Worm (Caenorhabditis elegans) whole organism, L3 larva: Measurements from ENCODE around the gene R74.8.

ENCODE experiments used
- R02D3.7 ChIP-seq: fragments of 150-350 bp; optimal IDR thresholded peaks from 2 replicates; lab custom pipeline; 2014; ENCODE audit warnings: missing biosample characterization, missing genetic modification characterization
- ZK546.5 ChIP-seq: sonication (generic microtip); optimal IDR thresholded peaks from 2 replicates; lab custom pipeline; 2017; ENCODE audit warnings: missing biosample characterization, missing genetic modification characterization
- aly-2 ChIP-seq: fragments of 150-350 bp; optimal IDR thresholded peaks from 2 replicates; lab custom pipeline; 2014; ENCODE audit warnings: missing biosample characterization, missing genetic modification characterization
- ama-1 ChIP-seq: fragments of 150-350 bp; optimal IDR thresholded peaks from 2 replicates; lab custom pipeline; 2018
- ceh-16 ChIP-seq: sonication (generic microtip); optimal IDR thresholded peaks from 2 replicates; lab custom pipeline; 2017; ENCODE audit warnings: missing biosample characterization, missing genetic modification characterization
- ceh-28 ChIP-seq: fragments of 150-350 bp; optimal IDR thresholded peaks from 2 replicates; lab custom pipeline; 2014; ENCODE audit warnings: missing biosample characterization, missing genetic modification reagents, missing genetic modification characterization
- ceh-82 ChIP-seq: fragments of 150-350 bp; optimal IDR thresholded peaks from 2 replicates; lab custom pipeline; 2014; ENCODE audit warnings: missing biosample characterization, missing genetic modification characterization
- ceh-9 ChIP-seq: sonication (generic microtip); optimal IDR thresholded peaks from 2 replicates; lab custom pipeline; 2018; ENCODE audit warnings: missing biosample characterization, missing genetic modification characterization
- daf-12 ChIP-seq: fragments of 150-350 bp; optimal IDR thresholded peaks from 2 replicates; lab custom pipeline; 2014; ENCODE audit warnings: missing biosample characterization, missing genetic modification reagents, missing genetic modification characterization
- egl-27 ChIP-seq: sonication (generic microtip); optimal IDR thresholded peaks from 4 replicates; lab custom pipeline; 2017; ENCODE audit warnings: missing biosample characterization, missing genetic modification reagents, missing genetic modification characterization
- egl-5 ChIP-seq: fragments of 150-350 bp; optimal IDR thresholded peaks from 2 replicates; lab custom pipeline; 2017; ENCODE audit warnings: missing biosample characterization, missing genetic modification reagents, missing genetic modification characterization, inconsistent platforms
- elt-1 ChIP-seq: fragments of 150-350 bp; optimal IDR thresholded peaks from 2 replicates; lab custom pipeline; 2014; ENCODE audit warnings: missing biosample characterization, missing genetic modification characterization
- elt-2 ChIP-seq: sonication (generic microtip); optimal IDR thresholded peaks from 2 replicates; lab custom pipeline; 2016; ENCODE audit warnings: missing genetic modification reagents, mild to moderate bottlenecking, missing genetic modification characterization, missing compliant biosample characterization
- elt-3 ChIP-seq, 3 experiments: fragments of 150-350 bp in 1 of 3; sonication (generic microtip) in 2 of 3; optimal IDR thresholded peaks; 2 replicates in 2 of 3; 4 replicates in 1 of 3; lab custom pipeline; 2014 to 2017; ENCODE audit warnings: missing biosample characterization in 3 of 3, missing genetic modification characterization in 3 of 3
- eor-1 ChIP-seq, 2 experiments: fragments of 150-350 bp; optimal IDR thresholded peaks; 2 replicates each; lab custom pipeline; 2014 to 2018; ENCODE audit warnings: missing biosample characterization in 2 of 2, missing genetic modification characterization in 2 of 2
- fkh-10 ChIP-seq: sonication (generic microtip); optimal IDR thresholded peaks from 2 replicates; lab custom pipeline; 2017; ENCODE audit warnings: missing biosample characterization, missing genetic modification reagents, missing genetic modification characterization
- fkh-2 ChIP-seq: fragments of 150-350 bp; optimal IDR thresholded peaks from 2 replicates; lab custom pipeline; 2014; ENCODE audit warnings: missing biosample characterization, missing genetic modification reagents, missing genetic modification characterization
- fos-1 ChIP-seq: fragments of 150-350 bp; optimal IDR thresholded peaks from 2 replicates; lab custom pipeline; 2014; ENCODE audit warnings: missing biosample characterization, missing genetic modification characterization
- hmg-11 ChIP-seq: sonication (generic microtip); optimal IDR thresholded peaks from 2 replicates; lab custom pipeline; 2016; ENCODE audit warnings: missing genetic modification characterization, missing compliant biosample characterization
- jun-1 ChIP-seq: fragments of 150-350 bp; optimal IDR thresholded peaks from 2 replicates; lab custom pipeline; 2014; ENCODE audit warnings: missing biosample characterization, missing genetic modification reagents, missing genetic modification characterization
- lin-15B ChIP-seq: fragments of 150-350 bp; optimal IDR thresholded peaks from 2 replicates; lab custom pipeline; 2014; ENCODE audit warnings: missing biosample characterization, missing genetic modification characterization
- lin-39 ChIP-seq: fragments of 150-350 bp; optimal IDR thresholded peaks from 2 replicates; lab custom pipeline; 2018; ENCODE audit warnings: missing biosample characterization, missing genetic modification reagents, missing genetic modification characterization
- lsy-12 ChIP-seq: sonication (generic microtip); optimal IDR thresholded peaks from 2 replicates; lab custom pipeline; 2016; ENCODE audit warnings: mild to moderate bottlenecking, missing genetic modification characterization, missing compliant biosample characterization
- mdl-1 ChIP-seq: fragments of 150-350 bp; optimal IDR thresholded peaks from 2 replicates; lab custom pipeline; 2014; ENCODE audit warnings: missing biosample characterization, missing genetic modification characterization
- mml-1 ChIP-seq: fragments of 150-350 bp; sonication (generic microtip); optimal IDR thresholded peaks from 3 replicates; lab custom pipeline; 2014; ENCODE audit warnings: missing biosample characterization, missing genetic modification characterization
- nfya-1 ChIP-seq: sonication (generic microtip); optimal IDR thresholded peaks from 2 replicates; lab custom pipeline; 2017; ENCODE audit warnings: missing genetic modification characterization, mild to moderate bottlenecking, missing compliant biosample characterization, antibody characterized with exemption, moderate library complexity; ENCODE audit not compliant: insufficient read depth
- nhr-11 ChIP-seq: fragments of 150-350 bp; optimal IDR thresholded peaks from 2 replicates; lab custom pipeline; 2014; ENCODE audit warnings: missing biosample characterization, missing genetic modification characterization
- nhr-12 ChIP-seq: fragments of 150-350 bp; optimal IDR thresholded peaks from 2 replicates; lab custom pipeline; 2014; ENCODE audit warnings: missing biosample characterization, missing genetic modification characterization
- nhr-23 ChIP-seq: fragments of 150-350 bp; optimal IDR thresholded peaks from 2 replicates; lab custom pipeline; 2014; ENCODE audit warnings: missing biosample characterization, missing genetic modification reagents, missing genetic modification characterization
- nhr-237 ChIP-seq: fragments of 150-350 bp; optimal IDR thresholded peaks from 2 replicates; lab custom pipeline; 2014; ENCODE audit warnings: missing biosample characterization, missing genetic modification characterization
- nhr-25 ChIP-seq: sonication (generic microtip); optimal IDR thresholded peaks from 2 replicates; lab custom pipeline; 2017; ENCODE audit warnings: missing biosample characterization, missing genetic modification characterization
- nhr-28 ChIP-seq: fragments of 150-350 bp; optimal IDR thresholded peaks from 2 replicates; lab custom pipeline; 2014; ENCODE audit warnings: missing biosample characterization, missing genetic modification characterization
- nhr-43 ChIP-seq: sonication (generic microtip); optimal IDR thresholded peaks from 2 replicates; lab custom pipeline; 2016; ENCODE audit warnings: mild to moderate bottlenecking, missing genetic modification characterization, missing compliant biosample characterization; ENCODE audit not compliant: poor library complexity, severe bottlenecking
- nhr-67 ChIP-seq: fragments of 150-350 bp; optimal IDR thresholded peaks from 2 replicates; lab custom pipeline; 2014; ENCODE audit warnings: missing biosample characterization, missing genetic modification characterization
- nhr-76 ChIP-seq: fragments of 150-350 bp; sonication (generic microtip); optimal IDR thresholded peaks from 5 replicates; lab custom pipeline; 2014; ENCODE audit warnings: missing biosample characterization, missing genetic modification characterization
- nhr-77 ChIP-seq: fragments of 150-350 bp; optimal IDR thresholded peaks from 2 replicates; lab custom pipeline; 2014; ENCODE audit warnings: missing biosample characterization, missing genetic modification characterization
- pha-4 ChIP-seq: fragments of 150-350 bp; optimal IDR thresholded peaks from 2 replicates; lab custom pipeline; 2014; ENCODE audit warnings: missing biosample characterization, missing genetic modification reagents, missing genetic modification characterization
- pqm-1 ChIP-seq: fragments of 150-350 bp; optimal IDR thresholded peaks from 2 replicates; lab custom pipeline; 2017; ENCODE audit warnings: missing biosample characterization, missing genetic modification characterization, inconsistent platforms
- sea-2 ChIP-seq: fragments of 150-350 bp; sonication (generic microtip); optimal IDR thresholded peaks from 4 replicates; lab custom pipeline; 2014; ENCODE audit warnings: missing biosample characterization, missing genetic modification reagents, missing genetic modification characterization
- skn-1 ChIP-seq: fragments of 150-350 bp; optimal IDR thresholded peaks from 2 replicates; lab custom pipeline; 2014; ENCODE audit warnings: missing biosample characterization, missing genetic modification characterization
- snpc-4 ChIP-seq: fragments of 150-350 bp; optimal IDR thresholded peaks from 2 replicates; lab custom pipeline; 2014; ENCODE audit warnings: missing biosample characterization, missing genetic modification characterization
- tbx-2 ChIP-seq: sonication (generic microtip); optimal IDR thresholded peaks from 2 replicates; lab custom pipeline; 2016; ENCODE audit warnings: mild to moderate bottlenecking, missing genetic modification characterization, missing compliant biosample characterization
- unc-39 ChIP-seq: sonication (generic microtip); optimal IDR thresholded peaks from 4 replicates; lab custom pipeline; 2017; ENCODE audit warnings: missing biosample characterization, missing genetic modification characterization
- unc-62 ChIP-seq: fragments of 150-350 bp; sonication (generic microtip); optimal IDR thresholded peaks from 4 replicates; lab custom pipeline; 2014; ENCODE audit warnings: missing biosample characterization, missing genetic modification reagents, missing genetic modification characterization
- zag-1 ChIP-seq: fragments of 150-350 bp; optimal IDR thresholded peaks from 2 replicates; lab custom pipeline; 2014; ENCODE audit warnings: missing biosample characterization, missing genetic modification characterization
- ztf-11 ChIP-seq: fragments of 150-350 bp; optimal IDR thresholded peaks from 2 replicates; lab custom pipeline; 2014; ENCODE audit warnings: missing biosample characterization, missing genetic modification characterization
- ztf-4 ChIP-seq: fragments of 150-350 bp; optimal IDR thresholded peaks from 2 replicates; lab custom pipeline; 2014; ENCODE audit warnings: missing biosample characterization, missing genetic modification characterization

Gene R74.8

ce11 chrIII:4193659-4194103 lies 12.4 kb upstream of the R74.8 start, which contains the start of gene xbp-1:
xbp-1 (plus strand) TSS chrIII:4193809.
- TF ChIP-seq pqm-1, result peak; percentile 97
- no peak for TF ChIP-seq ceh-16
- TF ChIP-seq elt-1 (tag; lab: Kevin White, UChicago), result no peak
- TF ChIP-seq nfya-1, result peak; percentile 94
- peak; percentile 64 for TF ChIP-seq R02D3.7 (tag; lab: Kevin White, UChicago)
- peak; percentile 76 for TF ChIP-seq snpc-4 (tag; lab: Kevin White, UChicago)
- peak; percentile 16 for TF ChIP-seq tbx-2 (tag; lab: Kevin White, UChicago)
- peak; percentile 66 for TF ChIP-seq fkh-10 (GFP tag; lab: Kevin White, UChicago)
- peak; percentile 75 for TF ChIP-seq ceh-28
- TF ChIP-seq jun-1 (tag; lab: Kevin White, UChicago), result peak; percentile 96
- TF ChIP-seq elt-3 (tag; optimal IDR thresholded peaks at IDR 0.05; lab: Kevin White, UChicago), result peak in 2 of 3 experiments; percentile 35 to 41
- no peak for TF ChIP-seq eor-1 (tag; optimal IDR thresholded peaks at IDR 0.05; lab: Kevin White, UChicago)
- TF ChIP-seq nhr-12 (tag; lab: Kevin White, UChicago), result no peak
- TF ChIP-seq ztf-4 (tag; lab: Kevin White, UChicago), result no peak
- no peak for TF ChIP-seq zag-1 (tag; lab: Kevin White, UChicago)
- TF ChIP-seq nhr-25, result peak; percentile 94
- peak; percentile 98 for TF ChIP-seq elt-2 (tag; lab: Kevin White, UChicago)
- no peak for TF ChIP-seq daf-12 (tag; lab: Kevin White, UChicago)
- peak; percentile 88 for TF ChIP-seq ama-1 (lab: Kevin White, UChicago)
- peak; percentile 81 for TF ChIP-seq lsy-12 (tag; lab: Kevin White, UChicago)
- peak; percentile 45 for TF ChIP-seq ceh-82
- TF ChIP-seq mdl-1 (tag; lab: Kevin White, UChicago), result peak; percentile 55
- TF ChIP-seq nhr-237 (tag; lab: Kevin White, UChicago), result no peak
- peak; percentile 39 for TF ChIP-seq nhr-43 (tag; lab: Kevin White, UChicago)
- peak; percentile 88 for TF ChIP-seq skn-1 (tag; lab: Kevin White, UChicago)
- TF ChIP-seq nhr-23, result peak; percentile 89
- no peak for TF ChIP-seq aly-2 (tag; lab: Kevin White, UChicago)
- TF ChIP-seq lin-15B (tag; lab: Kevin White, UChicago), result peak; percentile 84
- peak; percentile 80 for TF ChIP-seq hmg-11 (tag; lab: Kevin White, UChicago)
- TF ChIP-seq lin-39, result peak; percentile 94
- TF ChIP-seq unc-39 (tag; lab: Kevin White, UChicago), result no peak
- TF ChIP-seq fos-1 (tag; lab: Kevin White, UChicago), result peak; percentile 85
- peak; percentile 95 for TF ChIP-seq pha-4 (tag; lab: Kevin White, UChicago)
- TF ChIP-seq nhr-11 (tag; lab: Kevin White, UChicago), result peak; percentile 73
- TF ChIP-seq nhr-76, result no peak
- TF ChIP-seq mml-1, result no peak
- TF ChIP-seq unc-62 (GFP tag; lab: Kevin White, UChicago), result peak; percentile 30
- no peak for TF ChIP-seq nhr-28 (tag; lab: Kevin White, UChicago)
- no peak for TF ChIP-seq nhr-67
- TF ChIP-seq sea-2 (GFP tag; lab: Kevin White, UChicago), result peak; percentile 75
- TF ChIP-seq egl-5 (tag; lab: Kevin White, UChicago), result peak; percentile 90
- no peak for TF ChIP-seq ceh-9 (tag; lab: Kevin White, UChicago)
- no peak for TF ChIP-seq ZK546.5 (tag; lab: Kevin White, UChicago)
- peak; percentile 86 for TF ChIP-seq egl-27
- TF ChIP-seq nhr-77 (tag; lab: Kevin White, UChicago), result no peak
- no peak for TF ChIP-seq ztf-11
- TF ChIP-seq fkh-2 (tag; lab: Kevin White, UChicago), result no peak
